Fruit fly (Drosophila melanogaster): ENCODE measurements around the gene CG9109.

DNA sequence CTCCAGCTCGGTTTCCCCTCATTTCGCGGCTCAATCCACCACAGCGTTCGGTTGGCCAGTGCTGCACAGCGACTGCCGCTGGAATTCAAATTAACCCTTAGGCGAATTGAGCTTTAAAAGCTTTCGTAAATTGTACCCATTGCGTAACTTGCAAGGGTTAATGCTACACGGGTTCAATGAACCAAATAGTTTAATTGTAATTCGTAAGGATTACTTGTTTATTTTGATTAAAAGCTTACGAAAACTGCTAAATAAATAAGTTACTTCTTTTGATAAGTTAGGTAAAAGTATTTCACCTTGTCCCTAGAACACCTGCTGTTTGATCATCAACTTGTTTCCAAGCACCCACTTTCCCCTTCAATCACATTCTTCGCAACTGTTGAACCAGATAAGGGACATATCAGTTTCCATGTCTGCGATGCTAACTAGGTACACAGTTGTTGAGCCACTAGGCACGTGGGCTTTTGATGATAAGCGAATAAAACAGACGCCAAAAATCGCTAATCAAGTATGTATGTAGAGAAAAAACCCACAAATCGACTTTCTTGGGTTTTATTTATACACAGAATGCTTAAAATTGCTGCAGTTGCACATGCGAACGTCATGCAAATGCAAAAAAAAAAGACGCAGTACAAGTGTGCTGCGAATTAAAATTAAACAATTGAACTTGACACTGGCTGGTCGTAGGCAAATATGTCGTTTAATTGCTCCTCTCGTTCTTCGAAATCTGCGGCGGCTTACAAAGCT, 11.9 kb upstream of the CG9109 start, which contains the start of gene Pfas:
- TF ChIP-seq Lpt (GFP tag; optimal IDR thresholded peaks at IDR 0.05) = peak; percentile 8
- TF ChIP-seq Blimp-1 (GFP tag; optimal IDR thresholded peaks at IDR 0.05) = peak; percentile 32
- TF ChIP-seq net (GFP tag; optimal IDR thresholded peaks at IDR 0.05) = peak; percentile 51
- TF ChIP-seq svp (GFP tag) = no peak
- no peak for TF ChIP-seq CG11902 (GFP tag; optimal IDR thresholded peaks at IDR 0.05)
- TF ChIP-seq CG6854 (GFP tag; optimal IDR thresholded peaks at IDR 0.05) = peak; percentile 26
- TF ChIP-seq Sox14 (GFP tag; optimal IDR thresholded peaks at IDR 0.05) = peak; percentile 65
- no peak for TF ChIP-seq CG9139 (GFP tag; optimal IDR thresholded peaks at IDR 0.05)
- peak; percentile 29 for TF ChIP-seq Ets96B (tag; optimal IDR thresholded peaks at IDR 0.05)
- TF ChIP-seq esn (GFP tag; optimal IDR thresholded peaks at IDR 0.05) = peak; percentile 76

All from whole organism, prepupa.